Fruit fly (Drosophila melanogaster) whole organism, prepupa: ENCODE results near the gene EAChm.

Experiments used
- Blimp-1 ChIP-seq: fragments of 200-800 bp; sonication (Bioruptor generic); optimal IDR thresholded peaks from 3 replicates; lab custom pipeline; 2017; ENCODE audit warnings: missing biosample characterization, missing genetic modification characterization, mild to moderate bottlenecking, moderate library complexity, missing genetic modification reagents
- CG10631 ChIP-seq: fragments of 200-800 bp; sonication (Bioruptor generic); optimal IDR thresholded peaks from 2 replicates; lab custom pipeline; 2016; ENCODE audit warnings: missing biosample characterization, missing genetic modification characterization
- CG10669 ChIP-seq: fragments of 200-800 bp; sonication (Bioruptor generic); optimal IDR thresholded peaks from 3 replicates; lab custom pipeline; 2018; ENCODE audit warnings: missing biosample characterization, mild to moderate bottlenecking, missing genetic modification characterization, moderate library complexity
- CG11762 ChIP-seq: fragments of 200-800 bp; sonication (Bioruptor generic); optimal IDR thresholded peaks from 3 replicates; lab custom pipeline; 2016; ENCODE audit warnings: missing biosample characterization, missing genetic modification characterization; ENCODE audit not compliant: insufficient read depth
- CG11902 ChIP-seq: fragments of 200-800 bp; sonication (Bioruptor generic); optimal IDR thresholded peaks from 3 replicates; lab custom pipeline; 2016; ENCODE audit warnings: missing biosample characterization, missing genetic modification characterization
- CG15336 ChIP-seq: fragments of 200-800 bp; sonication (Bioruptor generic); IDR thresholded peaks from 2 replicates; pipeline ENCODE4 v1.3.6; 2022; ENCODE audit warnings: missing biosample characterization, missing genetic modification characterization
- CG1621 ChIP-seq: fragments of 200-800 bp; sonication (Bioruptor generic); optimal IDR thresholded peaks from 3 replicates; lab custom pipeline; 2018; ENCODE audit warnings: missing biosample characterization, mild to moderate bottlenecking, missing genetic modification characterization
- CG16779 ChIP-seq: fragments of 200-800 bp; sonication (Bioruptor generic); optimal IDR thresholded peaks from 3 replicates; lab custom pipeline; 2017; ENCODE audit warnings: missing biosample characterization, mild to moderate bottlenecking, missing genetic modification characterization
- CG3032 ChIP-seq: fragments of 200-800 bp; optimal IDR thresholded peaks from 2 replicates; lab custom pipeline; 2019; ENCODE audit warnings: missing biosample characterization, mild to moderate bottlenecking, missing genetic modification characterization, moderate library complexity
- CG31627 ChIP-seq: fragments of 200-800 bp; sonication (Bioruptor generic); optimal IDR thresholded peaks from 3 replicates; lab custom pipeline; 2016; ENCODE audit warnings: missing biosample characterization, missing genetic modification characterization
- CG32006 ChIP-seq: fragments of 200-800 bp; sonication (Bioruptor generic); optimal IDR thresholded peaks from 3 replicates; lab custom pipeline; 2017; ENCODE audit warnings: missing biosample characterization, mild to moderate bottlenecking, missing genetic modification characterization
- CG3919 ChIP-seq: fragments of 200-800 bp; sonication (Bioruptor generic); optimal IDR thresholded peaks from 3 replicates; lab custom pipeline; 2016; ENCODE audit warnings: missing biosample characterization, missing genetic modification characterization
- CG4318 ChIP-seq: fragments of 200-800 bp; sonication (Bioruptor generic); optimal IDR thresholded peaks from 3 replicates; lab custom pipeline; 2017; ENCODE audit warnings: missing biosample characterization, mild to moderate bottlenecking, missing genetic modification characterization
- CG6163 ChIP-seq: fragments of 200-800 bp; sonication (Bioruptor generic); IDR thresholded peaks from 3 replicates; pipeline ENCODE4 v1.3.6; 2022; ENCODE audit warnings: missing biosample characterization, missing genetic modification characterization
- CG6276 ChIP-seq: fragments of 200-800 bp; sonication (Bioruptor generic); optimal IDR thresholded peaks from 2 replicates; lab custom pipeline; 2017; ENCODE audit warnings: missing biosample characterization, mild to moderate bottlenecking, missing genetic modification characterization
- CG6792 ChIP-seq: fragments of 200-800 bp; sonication (Bioruptor generic); optimal IDR thresholded peaks from 3 replicates; lab custom pipeline; 2016; ENCODE audit warnings: missing biosample characterization, missing genetic modification characterization
- CG6808 ChIP-seq: fragments of 200-800 bp; sonication (Bioruptor generic); optimal IDR thresholded peaks from 3 replicates; lab custom pipeline; 2017; ENCODE audit warnings: missing biosample characterization, missing genetic modification characterization, mild to moderate bottlenecking, moderate library complexity, missing genetic modification reagents
- CG6854 ChIP-seq: fragments of 200-800 bp; sonication (Bioruptor generic); optimal IDR thresholded peaks from 2 replicates; lab custom pipeline; 2017; ENCODE audit warnings: missing biosample characterization, mild to moderate bottlenecking, missing genetic modification characterization
- CG8319 ChIP-seq: fragments of 200-800 bp; sonication (Bioruptor generic); optimal IDR thresholded peaks from 3 replicates; lab custom pipeline; 2016; ENCODE audit warnings: missing biosample characterization, missing genetic modification characterization
- CG8632 ChIP-seq: fragments of 200-800 bp; sonication (Bioruptor generic); optimal IDR thresholded peaks from 3 replicates; lab custom pipeline; 2016; ENCODE audit warnings: missing biosample characterization, missing genetic modification characterization
- CG9139 ChIP-seq: fragments of 200-800 bp; sonication (Bioruptor generic); optimal IDR thresholded peaks from 3 replicates; lab custom pipeline; 2017; ENCODE audit warnings: missing biosample characterization, mild to moderate bottlenecking, missing genetic modification characterization
- Eip75B ChIP-seq: fragments of 200-800 bp; sonication (Bioruptor generic); optimal IDR thresholded peaks from 3 replicates; lab custom pipeline; 2016; ENCODE audit warnings: missing biosample characterization, missing genetic modification characterization
- Eip78C ChIP-seq: fragments of 200-800 bp; sonication (Bioruptor generic); peaks from one replicate; lab custom pipeline; 2016; ENCODE audit warnings: missing biosample characterization, missing genetic modification characterization
- Eip93F ChIP-seq: fragments of 200-800 bp; sonication (Bioruptor generic); optimal IDR thresholded peaks from 2 replicates; lab custom pipeline; 2016; ENCODE audit warnings: missing biosample characterization, mild to moderate bottlenecking, missing genetic modification characterization
- Ets21C ChIP-seq: fragments of 200-800 bp; sonication (Bioruptor generic); optimal IDR thresholded peaks from 3 replicates; lab custom pipeline; 2016; ENCODE audit warnings: missing biosample characterization, missing genetic modification characterization
- Hr38 ChIP-seq: sonication (Bioruptor generic); optimal IDR thresholded peaks from 2 replicates; lab custom pipeline; 2016; ENCODE audit warnings: missing biosample characterization, missing genetic modification characterization
- Hr4 ChIP-seq: fragments of 200-800 bp; sonication (Bioruptor generic); optimal IDR thresholded peaks from 3 replicates; lab custom pipeline; 2016; ENCODE audit warnings: missing biosample characterization, missing genetic modification characterization
- Lpt ChIP-seq: fragments of 200-800 bp; sonication (Bioruptor generic); optimal IDR thresholded peaks from 3 replicates; lab custom pipeline; 2016; ENCODE audit warnings: missing biosample characterization, missing genetic modification characterization
- Met ChIP-seq: fragments of 200-800 bp; sonication (Bioruptor generic); optimal IDR thresholded peaks from 3 replicates; lab custom pipeline; 2016; ENCODE audit warnings: missing biosample characterization, missing genetic modification characterization
- Smox ChIP-seq: fragments of 200-800 bp; sonication (Bioruptor generic); optimal IDR thresholded peaks from 3 replicates; lab custom pipeline; 2016; ENCODE audit warnings: missing biosample characterization, missing genetic modification characterization
- Sox14 ChIP-seq: fragments of 200-800 bp; sonication (Bioruptor generic); optimal IDR thresholded peaks from 3 replicates; lab custom pipeline; 2016; ENCODE audit warnings: missing biosample characterization, missing genetic modification characterization
- Sox15 ChIP-seq: fragments of 200-800 bp; sonication (Bioruptor generic); optimal IDR thresholded peaks from 3 replicates; lab custom pipeline; 2016; ENCODE audit warnings: missing biosample characterization, missing genetic modification characterization
- acj6 ChIP-seq: fragments of 200-800 bp; sonication (Bioruptor generic); optimal IDR thresholded peaks from 3 replicates; lab custom pipeline; 2016; ENCODE audit warnings: missing biosample characterization, missing genetic modification characterization
- cyc ChIP-seq: fragments of 200-800 bp; sonication (Bioruptor generic); optimal IDR thresholded peaks from 3 replicates; lab custom pipeline; 2016; ENCODE audit warnings: missing biosample characterization, missing genetic modification characterization
- dac ChIP-seq: fragments of 200-800 bp; sonication (Bioruptor generic); optimal IDR thresholded peaks from 2 replicates; lab custom pipeline; 2017; ENCODE audit warnings: missing biosample characterization, mild to moderate bottlenecking, missing genetic modification characterization
- esn ChIP-seq: fragments of 200-800 bp; sonication (Bioruptor generic); optimal IDR thresholded peaks from 2 replicates; lab custom pipeline; 2016; ENCODE audit warnings: missing biosample characterization, mild to moderate bottlenecking, missing genetic modification characterization, moderate library complexity
- fd59A ChIP-seq: fragments of 200-800 bp; sonication (Bioruptor generic); optimal IDR thresholded peaks from 2 replicates; lab custom pipeline; 2017; ENCODE audit warnings: missing biosample characterization, mild to moderate bottlenecking, missing genetic modification characterization, missing genetic modification reagents
- fd85E ChIP-seq: fragments of 200-800 bp; sonication (Bioruptor generic); optimal IDR thresholded peaks from 3 replicates; lab custom pipeline; 2016; ENCODE audit warnings: missing biosample characterization, missing genetic modification characterization
- lz ChIP-seq: fragments of 200-800 bp; sonication (Bioruptor generic); optimal IDR thresholded peaks from 3 replicates; lab custom pipeline; 2016; ENCODE audit warnings: missing biosample characterization, missing genetic modification characterization
- pdm3 ChIP-seq: fragments of 200-800 bp; sonication (Bioruptor generic); optimal IDR thresholded peaks from 3 replicates; lab custom pipeline; 2016; ENCODE audit warnings: missing biosample characterization, missing genetic modification characterization
- salr ChIP-seq, 2 experiments: fragments of 200-800 bp; sonication (Bioruptor generic); optimal IDR thresholded peaks; 3 replicates each; lab custom pipeline; 2016 to 2018; ENCODE audit warnings: missing biosample characterization in 2 of 2, missing genetic modification characterization in 2 of 2, mild to moderate bottlenecking in 1 of 2
- spab ChIP-seq: fragments of 200-800 bp; sonication (Bioruptor generic); optimal IDR thresholded peaks from 2 replicates; lab custom pipeline; 2017; ENCODE audit warnings: missing biosample characterization, mild to moderate bottlenecking, missing genetic modification characterization, missing genetic modification reagents
- ss ChIP-seq, 2 experiments: fragments of 200-800 bp; sonication (Bioruptor generic); optimal IDR thresholded peaks; 2 replicates in 1 of 2; 3 replicates in 1 of 2; lab custom pipeline; 2017 to 2018; ENCODE audit warnings: mild to moderate bottlenecking in 2 of 2, missing biosample characterization in 2 of 2, missing genetic modification characterization in 2 of 2, moderate library complexity in 1 of 2
- svp ChIP-seq: fragments of 200-800 bp; sonication (Bioruptor generic); peaks from one replicate; lab custom pipeline; 2016; ENCODE audit warnings: missing biosample characterization, missing genetic modification characterization

The EAChm gene

DNA sequence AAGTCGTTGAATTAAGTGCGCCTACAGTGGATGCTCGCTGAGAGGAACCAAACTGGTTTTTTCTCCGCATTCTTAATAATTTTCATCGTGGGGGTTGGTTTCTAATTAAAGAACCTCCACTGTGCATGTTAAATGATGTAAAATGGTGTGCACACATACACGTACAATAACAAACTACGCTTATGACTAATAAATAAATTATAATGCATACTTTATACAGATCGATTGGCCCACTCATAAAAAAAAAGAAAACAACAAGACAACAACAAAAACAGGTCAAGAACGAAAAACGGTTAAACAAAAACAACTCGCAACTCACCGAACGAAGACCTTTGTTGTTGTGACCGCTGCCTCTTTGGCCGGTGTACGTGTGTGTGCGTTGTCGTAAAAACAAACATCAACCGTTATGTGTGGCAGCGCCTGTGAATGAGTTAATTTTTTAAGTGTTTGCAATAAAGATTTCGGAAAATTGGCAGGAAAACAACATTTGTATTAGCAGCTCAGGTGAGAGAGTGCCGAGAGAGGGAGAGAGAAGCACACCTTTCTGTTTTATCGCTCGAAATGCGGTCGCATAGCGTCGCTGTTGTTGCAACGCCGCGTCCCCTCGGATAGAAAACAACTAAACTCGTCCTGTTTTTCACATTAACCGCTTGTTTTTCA, 39.5 kb downstream of the EAChm start (continued):
- TF ChIP-seq CG10631 (GFP tag; lab: Kevin White, UChicago), result no peak
- TF ChIP-seq Sox15 (GFP tag; lab: Kevin White, UChicago), result no peak
- no peak for TF ChIP-seq spab (GFP tag; lab: Kevin White, UChicago)
- no peak for TF ChIP-seq fd85E (GFP tag; lab: Kevin White, UChicago)
- no peak for TF ChIP-seq CG16779 (tag; lab: Kevin White, UChicago)
- no peak for TF ChIP-seq CG9139 (GFP tag; lab: Kevin White, UChicago)
- TF ChIP-seq ss (GFP tag; optimal IDR thresholded peaks at IDR 0.05; lab: Kevin White, UChicago), result no peak
- TF ChIP-seq cyc, result peak; percentile 29
- TF ChIP-seq Blimp-1, result no peak
- TF ChIP-seq Eip93F, result no peak
- peak; percentile 2 for TF ChIP-seq lz
- TF ChIP-seq CG3032 (tag; lab: Kevin White, UChicago), result no peak
- TF ChIP-seq svp (GFP tag; lab: Kevin White, UChicago), result peak; percentile 85
- TF ChIP-seq CG32006 (GFP tag; lab: Kevin White, UChicago), result no peak
- no peak for TF ChIP-seq CG6854
- TF ChIP-seq CG11902 (GFP tag; lab: Kevin White, UChicago), result no peak
- no peak for TF ChIP-seq CG11762
- no peak for TF ChIP-seq CG10669 (GFP tag; lab: Kevin White, UChicago)
- peak; percentile 32 for TF ChIP-seq CG6808 (GFP tag; lab: Kevin White, UChicago)
- TF ChIP-seq CG8632 (GFP tag; lab: Kevin White, UChicago), result no peak
- no peak for TF ChIP-seq dac (GFP tag; lab: Kevin White, UChicago)
- peak; percentile 40 for TF ChIP-seq CG31627 (GFP tag; lab: Kevin White, UChicago)
- peak; percentile 73 for TF ChIP-seq Eip78C
- TF ChIP-seq Lpt, result no peak
- peak; percentile 15 for TF ChIP-seq Eip75B (GFP tag; lab: Kevin White, UChicago)
- TF ChIP-seq Smox (GFP tag; lab: Kevin White, UChicago), result no peak
- TF ChIP-seq Ets21C (GFP tag; lab: Kevin White, UChicago), result peak; percentile 3
- no peak for TF ChIP-seq fd59A
- peak; percentile 12 for TF ChIP-seq CG6792 (GFP tag; lab: Kevin White, UChicago)
- no peak for TF ChIP-seq CG4318

DNA sequence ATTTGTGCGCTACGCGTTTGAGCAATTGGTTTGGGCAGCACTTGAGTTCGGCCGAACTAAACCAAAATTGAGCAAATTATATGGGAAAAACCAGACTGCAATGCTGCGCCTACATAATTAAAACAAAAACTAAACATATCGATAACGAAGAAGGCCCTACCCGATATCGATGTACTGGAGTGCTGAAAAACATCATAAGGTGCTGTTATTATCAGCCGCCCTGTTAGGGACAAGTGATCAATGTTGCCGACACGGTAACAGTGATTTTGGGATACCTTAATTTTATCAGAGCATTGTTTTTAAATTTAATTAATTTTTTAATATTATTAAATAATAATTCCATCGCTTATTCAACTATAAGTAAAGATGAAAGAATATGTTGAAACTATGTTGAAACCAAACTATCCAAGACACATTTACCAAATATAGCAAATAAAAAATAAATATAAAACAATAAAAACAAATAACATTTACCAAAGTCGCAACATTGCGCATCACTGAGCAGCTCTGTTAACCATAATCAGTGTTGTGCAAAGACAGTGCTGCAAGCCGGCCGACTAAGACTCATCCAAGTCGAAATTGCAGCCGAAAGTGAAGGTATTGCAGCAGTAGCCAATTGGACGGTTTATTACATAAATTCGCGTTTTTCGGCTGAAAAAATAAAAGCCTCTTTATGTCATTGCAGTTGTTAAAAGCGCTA, 40.2 kb downstream of the EAChm start, which contains the start of the genes sstn, Plp and GlyRS:
Gene sstn, minus strand, starts transcription at position 131 of the 700 bp plus-strand sequence.
Gene Plp, minus strand, starts transcription at position 136 of the 700 bp plus-strand sequence.
Gene GlyRS, plus strand, starts transcription at position 554 of the 700 bp plus-strand sequence.
- TF ChIP-seq Eip78C (peak; percentile 57), CG3032 (tag; lab: Kevin White, UChicago) (peak; percentile 33), esn (GFP tag; lab: Kevin White, UChicago) (peak; percentile 20), Hr4 (no peak), svp (GFP tag; lab: Kevin White, UChicago) (peak; percentile 60), CG4318 (no peak), CG6276 (GFP tag; lab: Kevin White, UChicago) (no peak), CG10631 (GFP tag; lab: Kevin White, UChicago) (peak; percentile 55), lz (peak; percentile 0), CG8319 (GFP tag; lab: Kevin White, UChicago) (no peak), CG10669 (GFP tag; lab: Kevin White, UChicago) (no peak), CG6792 (GFP tag; lab: Kevin White, UChicago) (peak; percentile 17), Sox15 (GFP tag; lab: Kevin White, UChicago) (no peak), CG11902 (GFP tag; lab: Kevin White, UChicago) (no peak), Eip75B (GFP tag; lab: Kevin White, UChicago) (peak; percentile 12), CG32006 (GFP tag; lab: Kevin White, UChicago) (peak; percentile 45), CG1621 (tag; lab: Kevin White, UChicago) (no peak), CG3919 (peak; percentile 18), Met (GFP tag; lab: Kevin White, UChicago) (peak; percentile 18), spab (GFP tag; lab: Kevin White, UChicago) (no peak), Smox (GFP tag; lab: Kevin White, UChicago) (no peak), CG6854 (no peak), acj6 (GFP tag; lab: Kevin White, UChicago) (peak; percentile 36), CG15336 (GFP tag; lab: Robert Waterston, UW) (0 out of 2 replicates have a peak, but pooled peaks have one; percentile 23), CG31627 (GFP tag; lab: Kevin White, UChicago) (no peak), salr (GFP tag; optimal IDR thresholded peaks at IDR 0.05; lab: Kevin White, UChicago) (peak in 1 of 2 experiments; percentile 19), Hr38 (no peak), cyc (no peak), Blimp-1 (peak; percentile 33), CG11762 (no peak), Ets21C (GFP tag; lab: Kevin White, UChicago) (no peak), Sox14 (GFP tag; lab: Kevin White, UChicago) (no peak), CG9139 (GFP tag; lab: Kevin White, UChicago) (no peak), CG6163 (GFP tag; lab: Robert Waterston, UW) (no peak), CG8632 (GFP tag; lab: Kevin White, UChicago) (peak; percentile 28), pdm3 (GFP tag; lab: Kevin White, UChicago) (peak; percentile 29)
